Fruit fly (Drosophila melanogaster): Measurements from ENCODE around the gene inaF-A.

inaF-A gene

dm6 chrX:11775987-11776587, 42.4 kb upstream of the inaF-A start (continued):
- TF ChIP-seq CG18619 (GFP tag; optimal IDR thresholded peaks at IDR 0.05) = peak; percentile 8
- TF ChIP-seq CG4360 (GFP tag; IDR thresholded peaks at IDR 0.05) = 0 out of 2 replicates have a peak, but pooled peaks have one; percentile 12
- no peak for TF ChIP-seq sc (optimal IDR thresholded peaks at IDR 0.05)
- peak; percentile 44 for TF ChIP-seq sc (GFP tag; optimal IDR thresholded peaks at IDR 0.05)
- TF ChIP-seq kni (GFP tag; optimal IDR thresholded peaks at IDR 0.05) = peak; percentile 8
- TF ChIP-seq chm (GFP tag; IDR thresholded peaks at IDR 0.05) = peak; percentile 29; the same call in 1 of the 2 replicates
- peak; percentile 47; the same call in 1 of the 2 replicates for TF ChIP-seq Gsc (GFP tag; IDR thresholded peaks at IDR 0.05)
- peak; percentile 50 for TF ChIP-seq CG8388 (GFP tag; optimal IDR thresholded peaks at IDR 0.05)
- TF ChIP-seq E2f1 (GFP tag; IDR thresholded peaks at IDR 0.05) = 0 out of 2 replicates have a peak, but pooled peaks have one; percentile 38
- TF ChIP-seq HLH3B (GFP tag; IDR thresholded peaks at IDR 0.05) = peak; percentile 53; the same call in 1 of the 2 replicates
- no peak for TF ChIP-seq Sox102F (GFP tag; optimal IDR thresholded peaks at IDR 0.05)
- peak; percentile 12 for TF ChIP-seq ac (GFP tag; optimal IDR thresholded peaks at IDR 0.05)
- TF ChIP-seq esg (GFP tag; conservative IDR thresholded peaks at IDR 0.05) = peak; percentile 47
- no peak for TF ChIP-seq fru (optimal IDR thresholded peaks at IDR 0.05)
- peak; percentile 27; the same call in 1 of the 2 replicates for TF ChIP-seq peb (GFP tag; IDR thresholded peaks at IDR 0.05)
- TF ChIP-seq dan (GFP tag; IDR thresholded peaks at IDR 0.05) = peak; percentile 30; the same call in 1 of the 2 replicates
- TF ChIP-seq CG1024 (GFP tag; IDR thresholded peaks at IDR 0.05) = 0 out of 2 replicates have a peak, but pooled peaks have one; percentile 30
- peak; percentile 34 for TF ChIP-seq CG12219 (GFP tag; optimal IDR thresholded peaks at IDR 0.05)
- peak; percentile 23; the same call in 1 of the 2 replicates for TF ChIP-seq ssp (GFP tag; IDR thresholded peaks at IDR 0.05)
- TF ChIP-seq caup (GFP tag; optimal IDR thresholded peaks at IDR 0.05; ENCODE audit: severe bottlenecking) = peak; percentile 3
- TF ChIP-seq CG34224 (GFP tag; IDR thresholded peaks at IDR 0.05; ENCODE audit: partially characterized antibody) = no peak
- peak; percentile 55 for TF ChIP-seq CG18599 (GFP tag; optimal IDR thresholded peaks at IDR 0.05)
- TF ChIP-seq ATbp (GFP tag; optimal IDR thresholded peaks at IDR 0.05) = peak; percentile 62
- peak; percentile 56 for TF ChIP-seq nmo (GFP tag; optimal IDR thresholded peaks at IDR 0.05)
- peak; percentile 39 for TF ChIP-seq trem (tag; optimal IDR thresholded peaks at IDR 0.05)
- TF ChIP-seq CG10959 (GFP tag; IDR thresholded peaks at IDR 0.05) = peak; percentile 41; the same call in 1 of the 2 replicates
- TF ChIP-seq H2.0 (GFP tag; IDR thresholded peaks at IDR 0.05) = 0 out of 2 replicates have a peak, but pooled peaks have one; percentile 15
- TF ChIP-seq nerfin-1 (tag; optimal IDR thresholded peaks at IDR 0.05) = peak; percentile 43
- TF ChIP-seq CG33557 (GFP tag; optimal IDR thresholded peaks at IDR 0.05) = peak; percentile 79
- peak; percentile 58 for TF ChIP-seq Ptx1 (GFP tag; IDR thresholded peaks at IDR 0.05)
- peak; percentile 73 for TF ChIP-seq ara (GFP tag; IDR thresholded peaks at IDR 0.05)
- peak; percentile 43 for TF ChIP-seq CG3407 (GFP tag; optimal IDR thresholded peaks at IDR 0.05)
- TF ChIP-seq CG7839 (tag; optimal IDR thresholded peaks at IDR 0.05) = peak; percentile 61
- TF ChIP-seq HLH4C (GFP tag; IDR thresholded peaks at IDR 0.05; ENCODE audit: partially characterized antibody) = no peak
- peak; percentile 9; the same call in 1 of the 2 replicates for TF ChIP-seq sim (GFP tag; IDR thresholded peaks at IDR 0.05)
- peak; percentile 17 for TF ChIP-seq CG6654 (GFP tag; optimal IDR thresholded peaks at IDR 0.05)
- peak; percentile 38 for TF ChIP-seq CG1602 (GFP tag; optimal IDR thresholded peaks at IDR 0.05)
- TF ChIP-seq tna (GFP tag; IDR thresholded peaks at IDR 0.05; ENCODE audit: partially characterized antibody) = no peak
- peak; percentile 12 for TF ChIP-seq CG12942 (GFP tag; optimal IDR thresholded peaks at IDR 0.05)
- peak; percentile 20 for TF ChIP-seq Spps (tag; optimal IDR thresholded peaks at IDR 0.05)
- TF ChIP-seq eyg (GFP tag; optimal IDR thresholded peaks at IDR 0.05) = peak; percentile 2
- peak; percentile 50; the same call in 1 of the 3 replicates for TF ChIP-seq dysf (GFP tag; IDR thresholded peaks at IDR 0.05)
- TF ChIP-seq CG34422 (GFP tag; IDR thresholded peaks at IDR 0.05) = peak; percentile 49; the same call in 1 of the 3 replicates
- TF ChIP-seq CG10209 (GFP tag; optimal IDR thresholded peaks at IDR 0.05) = peak; percentile 50
- TF ChIP-seq CG12236 (GFP tag; optimal IDR thresholded peaks at IDR 0.05) = no peak
- TF ChIP-seq CG17612 (GFP tag; IDR thresholded peaks at IDR 0.05) = 0 out of 2 replicates have a peak, but pooled peaks have one; percentile 17
- TF ChIP-seq bbx (GFP tag; IDR thresholded peaks at IDR 0.05; ENCODE audit: partially characterized antibody) = no peak
- peak; percentile 56; the same call in 1 of the 3 replicates for TF ChIP-seq Optix (GFP tag; IDR thresholded peaks at IDR 0.05)
- peak; percentile 37; the same call in 1 of the 3 replicates for TF ChIP-seq tgo (GFP tag; IDR thresholded peaks at IDR 0.05)

All from whole organism, embryonic.